Worm (Caenorhabditis elegans) whole organism, midembryonic: Measurements from ENCODE around the gene lem-2.

Source experiments
- cog-1 ChIP-seq: sonication (generic microtip); optimal IDR thresholded peaks from 2 replicates; lab custom pipeline; 2016; ENCODE audit warnings: missing genetic modification characterization, missing compliant biosample characterization
- flt-1 ChIP-seq: fragments of 200-800 bp; sonication (Bioruptor generic); IDR thresholded peaks from 2 replicates; pipeline ENCODE4 v1.3.6; 2022; ENCODE audit warnings: missing genetic modification characterization, missing compliant biosample characterization
- klf-2 ChIP-seq: fragments of 200-800 bp; sonication (Bioruptor generic); conservative IDR thresholded peaks from 2 replicates; pipeline ENCODE4 v1.3.6; 2022; ENCODE audit warnings: missing genetic modification reagents, missing genetic modification characterization, missing compliant biosample characterization
- ref-1 ChIP-seq: fragments of 200-800 bp; sonication (Bioruptor generic); conservative IDR thresholded peaks from 2 replicates; pipeline ENCODE4 v1.3.6; 2022; ENCODE audit warnings: missing genetic modification reagents, missing genetic modification characterization, missing compliant biosample characterization
- tab-1 ChIP-seq: fragments of 200-800 bp; sonication (Bioruptor generic); IDR thresholded peaks from 2 replicates; pipeline ENCODE4 v1.3.6; 2022; ENCODE audit warnings: missing genetic modification characterization, missing compliant biosample characterization
- ztf-23 ChIP-seq: fragments of 200-800 bp; sonication (Bioruptor generic); IDR thresholded peaks from 2 replicates; pipeline ENCODE4 v1.3.6; 2022; ENCODE audit warnings: missing genetic modification reagents, missing genetic modification characterization, missing compliant biosample characterization

- TF ChIP-seq ztf-23 (GFP tag; lab: Robert Waterston, UW) = no peak
- no peak for TF ChIP-seq ref-1 (GFP tag; lab: Robert Waterston, UW)
- no peak for TF ChIP-seq cog-1
- TF ChIP-seq flt-1 (GFP tag; lab: Robert Waterston, UW) = no peak
- TF ChIP-seq tab-1 (GFP tag; lab: Robert Waterston, UW) = no peak
- TF ChIP-seq klf-2 (GFP tag; lab: Robert Waterston, UW) = no peak
Observed at ce11 chrII:14100963-14101362, 37.7 kb downstream of the lem-2 start, which contains the start of gene bkip-1.
